Worm (Caenorhabditis elegans): ENCODE data around the gene akap-1.

The akap-1 gene

DNA sequence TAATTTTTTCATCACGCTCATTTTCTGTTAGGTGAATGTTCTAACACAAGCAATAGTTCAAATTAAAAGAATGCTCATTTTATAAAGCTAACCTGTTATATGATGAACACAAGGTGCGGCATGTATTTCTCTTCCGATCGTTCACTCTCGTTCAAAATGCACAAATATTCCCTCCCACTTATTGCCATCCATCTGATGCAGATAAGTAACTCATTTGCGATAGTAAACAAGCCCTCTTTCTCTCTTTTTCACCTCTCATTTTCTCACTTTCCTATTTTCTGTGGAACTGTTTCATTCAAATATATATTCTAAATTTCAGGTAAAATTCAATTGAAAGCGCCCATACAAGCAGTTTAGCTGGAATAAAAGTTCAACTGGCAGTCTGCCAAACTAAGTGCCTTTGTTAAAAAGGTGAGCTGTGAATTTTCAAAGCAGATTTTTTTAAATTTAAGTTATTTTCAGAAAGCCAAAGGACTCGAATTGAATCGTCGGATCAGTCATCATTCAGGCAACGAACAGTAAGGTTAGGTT lies 7.2 kb upstream of the akap-1 start, which contains the start of the genes trmt-10C.2 and C56G2.22:
Gene trmt-10C.2 (plus strand): TSS at position 314 of the 531 bp plus-strand sequence.
Gene C56G2.22 (plus strand): TSS at position 481 of the 531 bp plus-strand sequence.
- no peak for TF ChIP-seq nhr-19 (GFP tag; conservative IDR thresholded peaks at IDR 0.05)
- TF ChIP-seq Y116A8C.19 (tag; optimal IDR thresholded peaks at IDR 0.05; ENCODE audit: borderline replicate concordance): no peak
- TF ChIP-seq vab-15 (tag; optimal IDR thresholded peaks at IDR 0.05): no peak
- TF ChIP-seq snpc-4 (tag; optimal IDR thresholded peaks at IDR 0.05): no peak
- TF ChIP-seq hlh-4 (tag; optimal IDR thresholded peaks at IDR 0.05): no peak
- TF ChIP-seq ceh-8 (GFP tag; optimal IDR thresholded peaks at IDR 0.05): no peak
- no peak for TF ChIP-seq nhr-11 (tag; optimal IDR thresholded peaks at IDR 0.05)
- TF ChIP-seq pag-3 (tag; optimal IDR thresholded peaks at IDR 0.05; ENCODE audit: borderline replicate concordance, insufficient read depth): no peak
- no peak for TF ChIP-seq irx-1 (tag; optimal IDR thresholded peaks at IDR 0.05)
- no peak for TF ChIP-seq ama-1 (optimal IDR thresholded peaks at IDR 0.05)

DNA sequence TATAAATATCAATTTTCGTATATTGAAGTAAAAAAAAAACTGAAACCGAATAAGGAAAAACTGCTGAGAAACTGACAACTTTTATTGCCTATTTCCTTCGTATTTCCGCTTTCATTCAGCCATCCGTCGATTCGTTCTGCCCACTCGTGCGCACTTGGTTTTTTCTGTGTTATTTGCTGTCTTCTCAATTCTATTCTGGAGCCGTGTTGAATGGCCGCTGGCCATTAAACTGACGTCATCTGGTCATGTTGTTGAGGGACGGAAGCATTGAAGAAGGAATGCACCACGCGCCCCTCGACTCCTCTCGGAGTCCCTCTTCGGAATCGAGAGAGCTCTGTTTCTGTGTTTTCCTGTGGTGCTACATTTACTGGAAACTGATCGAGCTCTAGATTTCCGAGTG lies 4.6 kb upstream of the akap-1 start:
- TF ChIP-seq nhr-11 (tag; optimal IDR thresholded peaks at IDR 0.05): no peak
- no peak for TF ChIP-seq aly-2 (tag; optimal IDR thresholded peaks at IDR 0.05)
- no peak for TF ChIP-seq nhr-85 (tag)
- no peak for TF ChIP-seq sox-4 (tag; optimal IDR thresholded peaks at IDR 0.05)
- peak; percentile 21 for TF ChIP-seq swsn-7 (tag; optimal IDR thresholded peaks at IDR 0.05)
- no peak for TF ChIP-seq mep-1 (tag; optimal IDR thresholded peaks at IDR 0.05)
- TF ChIP-seq unc-98 (GFP tag; IDR thresholded peaks at IDR 0.05): no peak
- TF ChIP-seq egl-27 (tag; optimal IDR thresholded peaks at IDR 0.05): no peak
- peak; percentile 46 for TF ChIP-seq irx-1 (tag; optimal IDR thresholded peaks at IDR 0.05)
- TF ChIP-seq snu-23 (GFP tag; optimal IDR thresholded peaks at IDR 0.05): no peak
- no peak for TF ChIP-seq zag-1 (tag; optimal IDR thresholded peaks at IDR 0.05)
- TF ChIP-seq grh-1 (GFP tag; IDR thresholded peaks at IDR 0.05): no peak
- no peak for TF ChIP-seq ztf-11 (tag; optimal IDR thresholded peaks at IDR 0.05)
- no peak for TF ChIP-seq aha-1 (tag; optimal IDR thresholded peaks at IDR 0.05)
- TF ChIP-seq hpl-2 (GFP tag; optimal IDR thresholded peaks at IDR 0.05): no peak
- TF ChIP-seq ceh-90 (tag; optimal IDR thresholded peaks at IDR 0.05): no peak
- TF ChIP-seq rnt-1 (tag; optimal IDR thresholded peaks at IDR 0.05): no peak
- no peak for TF ChIP-seq snpc-4 (tag; optimal IDR thresholded peaks at IDR 0.05)
- TF ChIP-seq nhr-84 (tag; optimal IDR thresholded peaks at IDR 0.05): no peak
- no peak for TF ChIP-seq pag-3 (tag; optimal IDR thresholded peaks at IDR 0.05; ENCODE audit: borderline replicate concordance, insufficient read depth)
- TF ChIP-seq hlh-17 (GFP tag; optimal IDR thresholded peaks at IDR 0.05; ENCODE audit: borderline replicate concordance): no peak
- TF ChIP-seq ztf-4 (tag; optimal IDR thresholded peaks at IDR 0.05): no peak
- TF ChIP-seq F16B12.6 (tag; optimal IDR thresholded peaks at IDR 0.05): no peak
- TF ChIP-seq blmp-1 (tag; optimal IDR thresholded peaks at IDR 0.05): no peak
- TF ChIP-seq sptf-1 (tag; optimal IDR thresholded peaks at IDR 0.05): no peak
- no peak for TF ChIP-seq lin-35 (GFP tag; optimal IDR thresholded peaks at IDR 0.05)
- TF ChIP-seq lir-3 (tag; optimal IDR thresholded peaks at IDR 0.05; ENCODE audit: poor library complexity): no peak
- TF ChIP-seq skn-1 (tag; optimal IDR thresholded peaks at IDR 0.05): no peak
- TF ChIP-seq nhr-12 (tag; optimal IDR thresholded peaks at IDR 0.05): no peak
- no peak for TF ChIP-seq mef-2 (tag; optimal IDR thresholded peaks at IDR 0.05)
- no peak for TF ChIP-seq fos-1 (tag; optimal IDR thresholded peaks at IDR 0.05)
- peak; percentile 12 for TF ChIP-seq fkh-10 (GFP tag; optimal IDR thresholded peaks at IDR 0.05)
- TF ChIP-seq nhr-237 (tag; optimal IDR thresholded peaks at IDR 0.05): no peak
- TF ChIP-seq nhr-76 (tag; optimal IDR thresholded peaks at IDR 0.05): no peak
- peak; percentile 57 for TF ChIP-seq tbx-2 (tag; optimal IDR thresholded peaks at IDR 0.05)
- TF ChIP-seq nhr-71 (tag; optimal IDR thresholded peaks at IDR 0.05): peak; percentile 67
- TF ChIP-seq nhr-28 (tag; optimal IDR thresholded peaks at IDR 0.05): no peak
- no peak for TF ChIP-seq lin-13 (GFP tag; optimal IDR thresholded peaks at IDR 0.05)
- TF ChIP-seq vab-15 (tag; optimal IDR thresholded peaks at IDR 0.05): no peak
- no peak for TF ChIP-seq unc-62 (GFP tag; optimal IDR thresholded peaks at IDR 0.05)
- no peak for TF ChIP-seq efl-3 (GFP tag; optimal IDR thresholded peaks at IDR 0.05)
- TF ChIP-seq dpl-1 (GFP tag; optimal IDR thresholded peaks at IDR 0.05): no peak
- no peak for TF ChIP-seq C34B4.2 (tag; optimal IDR thresholded peaks at IDR 0.05)
- TF ChIP-seq efl-1 (optimal IDR thresholded peaks at IDR 0.05): no peak
- TF ChIP-seq efl-1 (GFP tag; optimal IDR thresholded peaks at IDR 0.05 in 1 of 2): no peak
- TF ChIP-seq nhr-47 (tag; optimal IDR thresholded peaks at IDR 0.05): peak; percentile 52
- TF ChIP-seq zip-4 (GFP tag; optimal IDR thresholded peaks at IDR 0.05): no peak
